Worm (Caenorhabditis elegans): Measurements from ENCODE around the gene rha-2.

- TF ChIP-seq med-1 (GFP tag; optimal IDR thresholded peaks at IDR 0.05; ENCODE audit: insufficient read depth) (no peak), klf-2 (GFP tag; conservative IDR thresholded peaks at IDR 0.05) (no peak), ztf-23 (GFP tag; IDR thresholded peaks at IDR 0.05) (no peak), flt-1 (GFP tag; IDR thresholded peaks at IDR 0.05) (no peak), tab-1 (GFP tag; IDR thresholded peaks at IDR 0.05) (no peak), cog-1 (tag; optimal IDR thresholded peaks at IDR 0.05) (no peak)
Measured at ce11 chrIII:8588592-8589153, 25.7 kb downstream of the rha-2 start, which contains the start of gene glr-1.

Measured in whole organism, midembryonic.